Fruit fly (Drosophila melanogaster): Measurements from ENCODE around the gene Plp.

Gene Plp

dm6 chr3L:15097878-15098520, 3.5 kb upstream of the Plp start, which contains the start of gene Ctps (continued):
- no peak for TF ChIP-seq CG2116 (GFP tag; optimal IDR thresholded peaks at IDR 0.05)
- TF ChIP-seq Xrp1 (GFP tag; IDR thresholded peaks at IDR 0.05) = 0 out of 2 replicates have a peak, but pooled peaks have one; percentile 12
- no peak for TF ChIP-seq CG18262 (tag; optimal IDR thresholded peaks at IDR 0.05)
- TF ChIP-seq mld (GFP tag; IDR thresholded peaks at IDR 0.05; ENCODE audit: partially characterized antibody) = no peak
- TF ChIP-seq Poxn (GFP tag; IDR thresholded peaks at IDR 0.05) = no peak
- no peak for TF ChIP-seq CG12744 (GFP tag; optimal IDR thresholded peaks at IDR 0.05)
- no peak for TF ChIP-seq sim (GFP tag; IDR thresholded peaks at IDR 0.05)
- peak; percentile 75 for TF ChIP-seq pzg (GFP tag; optimal IDR thresholded peaks at IDR 0.05)
- peak; percentile 64 for TF ChIP-seq CG15514 (GFP tag; optimal IDR thresholded peaks at IDR 0.05)
- TF ChIP-seq ems (GFP tag; optimal IDR thresholded peaks at IDR 0.05) = peak; percentile 11
- TF ChIP-seq CG31388 (GFP tag; optimal IDR thresholded peaks at IDR 0.05) = no peak
- TF ChIP-seq CoRest (tag; optimal IDR thresholded peaks at IDR 0.05) = peak; percentile 4
- TF ChIP-seq Deaf1 (tag; optimal IDR thresholded peaks at IDR 0.05) = no peak
- no peak for TF ChIP-seq CG13123 (GFP tag; optimal IDR thresholded peaks at IDR 0.05)
- no peak for TF ChIP-seq hbn (GFP tag; IDR thresholded peaks at IDR 0.05; ENCODE audit: partially characterized antibody)
- TF ChIP-seq CG4424 (GFP tag; optimal IDR thresholded peaks at IDR 0.05) = no peak
- peak; percentile 55 for TF ChIP-seq Max (GFP tag; optimal IDR thresholded peaks at IDR 0.05)
- TF ChIP-seq Dll (GFP tag; IDR thresholded peaks at IDR 0.05; ENCODE audit: partially characterized antibody) = no peak
- no peak for TF ChIP-seq dati (GFP tag; IDR thresholded peaks at IDR 0.05)
- no peak for TF ChIP-seq Hr39 (optimal IDR thresholded peaks at IDR 0.05)
- TF ChIP-seq E2f1 (GFP tag; IDR thresholded peaks at IDR 0.05) = no peak
- peak; percentile 24 for TF ChIP-seq CG12659 (GFP tag; optimal IDR thresholded peaks at IDR 0.05)
- no peak for TF ChIP-seq CG1832 (GFP tag; optimal IDR thresholded peaks at IDR 0.05)

dm6 chr3L:15093929-15094588, 465 bp downstream of the Plp start:
- TF ChIP-seq CG1792 (GFP tag; optimal IDR thresholded peaks at IDR 0.05) (no peak), Drgx (GFP tag; IDR thresholded peaks at IDR 0.05) (peak; percentile 48), CG17359 (tag; optimal IDR thresholded peaks at IDR 0.05) (no peak), wor (GFP tag; IDR thresholded peaks at IDR 0.05) (no peak), CG11247 (GFP tag; IDR thresholded peaks at IDR 0.05) (no peak), hth (optimal IDR thresholded peaks at IDR 0.05) (no peak), CG34376 (GFP tag; optimal IDR thresholded peaks at IDR 0.05) (no peak), Med (GFP tag) (peak; percentile 84), CG13775 (GFP tag; optimal IDR thresholded peaks at IDR 0.05) (no peak), CG10366 (GFP tag; IDR thresholded peaks at IDR 0.05) (no peak), sens (GFP tag) (peak; percentile 85), CG7745 (tag; optimal IDR thresholded peaks at IDR 0.05) (no peak), tup (GFP tag; optimal IDR thresholded peaks at IDR 0.05) (no peak), emc (GFP tag; optimal IDR thresholded peaks at IDR 0.05) (no peak), Hey (tag; optimal IDR thresholded peaks at IDR 0.05) (no peak), chm (GFP tag; IDR thresholded peaks at IDR 0.05) (no peak), CG8281 (tag; optimal IDR thresholded peaks at IDR 0.05) (no peak), CG14965 (GFP tag; optimal IDR thresholded peaks at IDR 0.05; ENCODE audit: borderline replicate concordance) (no peak), E2f2 (GFP tag; IDR thresholded peaks at IDR 0.05) (no peak), yki (optimal IDR thresholded peaks at IDR 0.05) (no peak), CG10543 (GFP tag; optimal IDR thresholded peaks at IDR 0.05) (no peak), CG32532 (GFP tag; IDR thresholded peaks at IDR 0.05) (peak; percentile 24; the same call in 1 of the 2 replicates), esg (GFP tag; conservative IDR thresholded peaks at IDR 0.05) (no peak), CG10209 (GFP tag; optimal IDR thresholded peaks at IDR 0.05) (no peak), CG4854 (GFP tag; optimal IDR thresholded peaks at IDR 0.05) (no peak), D19A (tag; optimal IDR thresholded peaks at IDR 0.05) (peak; percentile 23), bigmax (GFP tag; optimal IDR thresholded peaks at IDR 0.05) (no peak), cad (GFP tag; optimal IDR thresholded peaks at IDR 0.05) (peak; percentile 13)

All from whole organism, embryonic.